Worm (Caenorhabditis elegans): ENCODE data around the gene fbxa-199.
A peak's percentile ranks its signal among the peaks of the same experiment; 100 is the strongest.

fbxa-199 gene

DNA sequence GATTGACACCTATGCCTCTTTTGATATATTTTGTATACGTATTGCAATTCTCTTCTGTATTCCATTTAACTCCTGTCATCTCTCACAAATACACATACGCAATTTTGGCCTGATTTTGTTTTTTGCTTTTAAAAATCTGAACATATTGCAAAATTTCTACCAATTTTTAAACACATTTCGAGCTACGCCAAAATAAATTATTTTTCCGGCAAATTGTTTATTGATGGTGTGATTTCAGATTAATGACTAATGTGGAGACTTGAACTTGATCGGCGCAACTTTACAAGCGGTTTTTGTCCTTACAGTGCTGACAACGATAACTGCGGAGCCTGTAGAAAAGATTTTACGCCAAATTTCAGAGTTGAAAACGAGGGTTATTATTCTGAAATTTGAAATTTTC is 1.5 kb downstream of the fbxa-199 start (continued):
- TF ChIP-seq attf-6 (GFP tag; IDR thresholded peaks at IDR 0.05): peak; percentile 76
- TF ChIP-seq C17E4.6 (GFP tag; IDR thresholded peaks at IDR 0.05): 0 out of 2 replicates have a peak, but pooled peaks have one; percentile 12
- TF ChIP-seq egl-18 (GFP tag; IDR thresholded peaks at IDR 0.05): 0 out of 2 replicates have a peak, but pooled peaks have one; percentile 40
- peak; percentile 56; the same call in 1 of the 2 replicates for TF ChIP-seq Y95B8A.8 (GFP tag; IDR thresholded peaks at IDR 0.05)
- no peak for TF ChIP-seq tbx-9 (tag; optimal IDR thresholded peaks at IDR 0.05; ENCODE audit: borderline replicate concordance)
- TF ChIP-seq lin-35 (GFP tag; optimal IDR thresholded peaks at IDR 0.05): peak in 1 of 3 experiments; percentile 2
- TF ChIP-seq madf-3 (GFP tag; IDR thresholded peaks at IDR 0.05): 0 out of 2 replicates have a peak, but pooled peaks have one; percentile 16
- peak; percentile 12 for TF ChIP-seq B0261.1 (tag; optimal IDR thresholded peaks at IDR 0.05)
- peak; percentile 82 for TF ChIP-seq hrde-1 (tag; optimal IDR thresholded peaks at IDR 0.05; ENCODE audit: borderline replicate concordance)
- no peak for TF ChIP-seq ceh-27 (GFP tag; optimal IDR thresholded peaks at IDR 0.05)
- TF ChIP-seq let-607 (tag; optimal IDR thresholded peaks at IDR 0.05): no peak
- TF ChIP-seq madf-8 (GFP tag; conservative IDR thresholded peaks at IDR 0.05): peak; percentile 34; the same call in 1 of the 2 replicates
- peak; percentile 50; the same call in 1 of the 2 replicates for TF ChIP-seq lin-26 (GFP tag; IDR thresholded peaks at IDR 0.05)
- TF ChIP-seq F22D6.2 (tag; optimal IDR thresholded peaks at IDR 0.05): no peak
- peak; percentile 37 for TF ChIP-seq lsl-1 (GFP tag; optimal IDR thresholded peaks at IDR 0.05)
- peak; percentile 21; the same call in 1 of the 2 replicates for TF ChIP-seq Y79H2A.3 (GFP tag; conservative IDR thresholded peaks at IDR 0.05)
- peak; percentile 73 for TF ChIP-seq madf-6 (GFP tag; IDR thresholded peaks at IDR 0.05)
- TF ChIP-seq him-1 (tag; optimal IDR thresholded peaks at IDR 0.05): peak; percentile 37
- TF ChIP-seq hmg-20 (GFP tag; IDR thresholded peaks at IDR 0.05): no peak
- TF ChIP-seq F49E8.2 (tag; optimal IDR thresholded peaks at IDR 0.05; ENCODE audit: insufficient read depth): peak; percentile 38
- TF ChIP-seq attf-5 (GFP tag; optimal IDR thresholded peaks at IDR 0.05): no peak
- no peak for TF ChIP-seq ama-1 (optimal IDR thresholded peaks at IDR 0.05)
- peak in 1 of 2 experiments; percentile 28 for TF ChIP-seq ama-1 (GFP tag; optimal IDR thresholded peaks at IDR 0.05)
- TF ChIP-seq unc-130 (GFP tag; optimal IDR thresholded peaks at IDR 0.05): no peak
- no peak for TF ChIP-seq F37B4.10 (GFP tag; IDR thresholded peaks at IDR 0.05)
- TF ChIP-seq D2030.7 (GFP tag; IDR thresholded peaks at IDR 0.05): 0 out of 2 replicates have a peak, but pooled peaks have one; percentile 10
- peak; percentile 72; the same call in 1 of the 2 replicates for TF ChIP-seq B0336.3 (GFP tag; IDR thresholded peaks at IDR 0.05)
- TF ChIP-seq snpc-1.1 (tag; optimal IDR thresholded peaks at IDR 0.05; ENCODE audit: insufficient read depth): peak; percentile 34
- peak; percentile 63 for TF ChIP-seq tlf-1 (GFP tag; optimal IDR thresholded peaks at IDR 0.05)

DNA sequence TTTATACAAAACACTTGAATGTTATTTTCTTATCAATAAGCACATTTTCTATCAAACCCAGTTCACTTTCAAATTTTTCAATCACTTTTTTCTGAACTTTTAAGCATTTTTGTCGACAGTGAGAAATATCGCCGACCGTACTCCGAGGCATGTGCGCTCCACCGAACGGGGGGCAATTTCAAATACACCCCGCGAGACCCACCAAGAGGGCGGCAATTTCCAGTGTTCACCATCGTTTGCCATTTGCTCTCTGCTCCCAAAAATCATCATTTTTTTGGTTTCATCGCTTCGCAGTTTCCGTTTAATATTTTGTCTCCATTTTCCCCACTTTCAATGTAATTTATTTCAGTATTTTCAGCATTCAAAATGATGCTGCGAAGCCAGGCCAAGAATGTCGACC is 3.3 kb downstream of the fbxa-199 start, which contains the start of gene cyb-3:
Gene cyb-3 (plus strand): TSS at position 350 of the 400 bp plus-strand sequence.
- TF ChIP-seq ztf-25 (GFP tag; IDR thresholded peaks at IDR 0.05) (no peak), F33H1.4 (GFP tag; IDR thresholded peaks at IDR 0.05) (peak; percentile 71), xnd-1 (tag; optimal IDR thresholded peaks at IDR 0.05) (peak; percentile 82), efl-1 (GFP tag; optimal IDR thresholded peaks at IDR 0.05) (peak; percentile 95), die-1 (tag; optimal IDR thresholded peaks at IDR 0.05) (no peak), hlh-12 (tag; optimal IDR thresholded peaks at IDR 0.05) (no peak), chd-7 (tag; optimal IDR thresholded peaks at IDR 0.05) (no peak), nfyb-1 (GFP tag; IDR thresholded peaks at IDR 0.05) (no peak), B0035.1 (tag; optimal IDR thresholded peaks at IDR 0.05) (no peak), attf-5 (GFP tag; optimal IDR thresholded peaks at IDR 0.05) (no peak), somi-1 (GFP tag; optimal IDR thresholded peaks at IDR 0.05) (no peak), sptf-2 (GFP tag; optimal IDR thresholded peaks at IDR 0.05) (no peak), C17E4.6 (GFP tag; IDR thresholded peaks at IDR 0.05) (no peak), madf-8 (GFP tag; conservative IDR thresholded peaks at IDR 0.05) (peak; percentile 92), ztf-22 (GFP tag; optimal IDR thresholded peaks at IDR 0.05) (no peak), nfya-2 (GFP tag; IDR thresholded peaks at IDR 0.05) (no peak), dpl-1 (GFP tag; optimal IDR thresholded peaks at IDR 0.05) (peak; percentile 85), repo-1 (tag; optimal IDR thresholded peaks at IDR 0.05) (no peak), snpc-3.4 (tag; optimal IDR thresholded peaks at IDR 0.05) (peak; percentile 68), atf-7 (tag; optimal IDR thresholded peaks at IDR 0.05) (no peak), cebp-2 (GFP tag; IDR thresholded peaks at IDR 0.05) (no peak), hmg-1.2 (GFP tag; IDR thresholded peaks at IDR 0.05) (peak; percentile 55; the same call in 1 of the 2 replicates), K11D2.4 (GFP tag; IDR thresholded peaks at IDR 0.05) (no peak)

All from whole organism, young adult.